Worm (Caenorhabditis elegans): Measurements from ENCODE around the gene kynu-1.

The kynu-1 gene

DNA sequence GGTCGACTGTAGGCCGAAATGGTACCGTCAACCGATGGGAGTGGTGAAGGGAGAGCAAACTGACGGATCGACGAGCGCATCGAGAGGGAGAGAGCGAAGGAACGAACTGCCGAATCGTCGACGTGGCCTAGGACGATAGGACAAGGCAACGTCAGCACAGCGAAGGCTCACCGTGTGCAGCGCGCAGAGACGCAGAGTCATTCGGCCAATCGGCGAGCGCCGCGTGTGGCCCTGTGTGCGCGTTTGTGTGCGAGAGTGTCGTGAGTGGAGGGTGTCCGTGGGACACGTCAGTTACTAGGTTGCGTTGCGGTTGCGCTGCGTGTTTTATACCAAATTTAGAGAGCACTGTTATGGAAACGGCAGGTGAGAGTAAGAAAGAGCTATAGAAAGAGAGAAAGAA is 17.2 kb downstream of the kynu-1 start, which contains the start of gene hsp-3 (continued):
- peak; percentile 82; the same call in 1 of the 2 replicates for TF ChIP-seq egl-18 (GFP tag; IDR thresholded peaks at IDR 0.05)
- no peak for TF ChIP-seq snpc-3.4 (tag; optimal IDR thresholded peaks at IDR 0.05)
- no peak for TF ChIP-seq ama-1 (optimal IDR thresholded peaks at IDR 0.05)
- no peak for TF ChIP-seq ama-1 (GFP tag; optimal IDR thresholded peaks at IDR 0.05)
- TF ChIP-seq xnd-1 (tag; optimal IDR thresholded peaks at IDR 0.05): no peak
- TF ChIP-seq K12H6.12 (tag; optimal IDR thresholded peaks at IDR 0.05): peak; percentile 98
- TF ChIP-seq attf-3 (GFP tag; conservative IDR thresholded peaks at IDR 0.05): 0 out of 2 replicates have a peak, but pooled peaks have one; percentile 15
- TF ChIP-seq chd-7 (tag; optimal IDR thresholded peaks at IDR 0.05): peak; percentile 96
- no peak for TF ChIP-seq mxl-1 (tag; optimal IDR thresholded peaks at IDR 0.05)
- peak; percentile 59 for TF ChIP-seq nhr-179 (tag; optimal IDR thresholded peaks at IDR 0.05)
- peak; percentile 13; the same call in 1 of the 2 replicates for TF ChIP-seq F33H1.4 (GFP tag; IDR thresholded peaks at IDR 0.05)
- no peak for TF ChIP-seq ceh-91 (GFP tag; IDR thresholded peaks at IDR 0.05)
- no peak for TF ChIP-seq F49E8.2 (tag; optimal IDR thresholded peaks at IDR 0.05; ENCODE audit: insufficient read depth)
- no peak for TF ChIP-seq ceh-100 (GFP tag; IDR thresholded peaks at IDR 0.05)
- TF ChIP-seq tlf-1 (GFP tag; optimal IDR thresholded peaks at IDR 0.05): peak; percentile 94
- TF ChIP-seq fkh-3 (tag; optimal IDR thresholded peaks at IDR 0.05): peak; percentile 31
- TF ChIP-seq snpc-4 (GFP tag; optimal IDR thresholded peaks at IDR 0.05): no peak
- TF ChIP-seq snpc-4 (tag; optimal IDR thresholded peaks at IDR 0.05): peak in 3 of 4 experiments; percentile 60 to 82 (median 78)
- TF ChIP-seq bed-1 (GFP tag; IDR thresholded peaks at IDR 0.05): no peak
- TF ChIP-seq ztf-18 (tag; optimal IDR thresholded peaks at IDR 0.05): peak; percentile 74
- TF ChIP-seq attf-6 (GFP tag; IDR thresholded peaks at IDR 0.05): no peak
- peak; percentile 65 for TF ChIP-seq die-1 (tag; optimal IDR thresholded peaks at IDR 0.05)
- TF ChIP-seq egl-44 (GFP tag; IDR thresholded peaks at IDR 0.05): peak; percentile 92
- TF ChIP-seq unc-62 (GFP tag; optimal IDR thresholded peaks at IDR 0.05): peak; percentile 86
- peak; percentile 49 for TF ChIP-seq ZK185.1 (tag; optimal IDR thresholded peaks at IDR 0.05; ENCODE audit: poor library complexity, severe bottlenecking)
- TF ChIP-seq hlh-12 (tag; optimal IDR thresholded peaks at IDR 0.05): no peak
- TF ChIP-seq bed-2 (GFP tag; IDR thresholded peaks at IDR 0.05): peak; percentile 72; the same call in 1 of the 2 replicates
- peak; percentile 100 for TF ChIP-seq nhr-80 (tag; optimal IDR thresholded peaks at IDR 0.05)
- TF ChIP-seq lin-26 (GFP tag; IDR thresholded peaks at IDR 0.05): peak; percentile 90
- TF ChIP-seq D2030.7 (GFP tag; IDR thresholded peaks at IDR 0.05): 0 out of 2 replicates have a peak, but pooled peaks have one; percentile 31
- no peak for TF ChIP-seq dpl-1 (GFP tag; optimal IDR thresholded peaks at IDR 0.05)
- TF ChIP-seq ztf-28 (GFP tag; IDR thresholded peaks at IDR 0.05): 0 out of 2 replicates have a peak, but pooled peaks have one; percentile 62
- no peak for TF ChIP-seq lag-1 (GFP tag; IDR thresholded peaks at IDR 0.05)
- peak; percentile 33 for TF ChIP-seq B0261.1 (tag; optimal IDR thresholded peaks at IDR 0.05)
- no peak for TF ChIP-seq madf-6 (GFP tag; IDR thresholded peaks at IDR 0.05)

DNA sequence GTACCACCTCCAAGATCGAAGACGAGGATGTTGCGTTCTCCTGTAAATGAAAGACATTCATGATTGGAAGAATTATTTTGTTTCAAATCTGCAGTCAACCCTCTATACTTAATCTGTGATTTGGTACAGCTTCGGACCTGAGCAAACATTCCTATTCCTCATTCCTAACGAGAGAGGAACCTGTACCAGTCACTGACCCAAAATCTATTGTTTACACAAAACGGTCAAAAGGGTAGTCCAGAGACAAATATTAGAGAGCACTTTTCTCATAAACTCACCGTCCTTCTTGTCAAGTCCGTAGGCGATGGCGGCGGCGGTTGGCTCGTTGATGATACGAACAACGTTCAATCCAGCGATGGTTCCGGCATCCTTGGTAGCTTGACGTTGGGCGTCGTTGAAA is 18.4 kb downstream of the kynu-1 start:
- no peak for TF ChIP-seq F10E7.11 (tag; optimal IDR thresholded peaks at IDR 0.05)
- TF ChIP-seq Y53F4B.3 (GFP tag; IDR thresholded peaks at IDR 0.05): no peak
- TF ChIP-seq ztf-6 (GFP tag; IDR thresholded peaks at IDR 0.05): no peak
- TF ChIP-seq ceh-91 (GFP tag; IDR thresholded peaks at IDR 0.05): no peak
- TF ChIP-seq dpff-1 (tag; optimal IDR thresholded peaks at IDR 0.05): no peak
- no peak for TF ChIP-seq cebp-1 (GFP tag; IDR thresholded peaks at IDR 0.05)
- TF ChIP-seq cebp-1 (tag; optimal IDR thresholded peaks at IDR 0.05): no peak
- no peak for TF ChIP-seq B0035.1 (tag; optimal IDR thresholded peaks at IDR 0.05)
- TF ChIP-seq F57C9.4 (tag; optimal IDR thresholded peaks at IDR 0.05): no peak
- no peak for TF ChIP-seq attf-3 (GFP tag; conservative IDR thresholded peaks at IDR 0.05)
- no peak for TF ChIP-seq egrh-3 (GFP tag; IDR thresholded peaks at IDR 0.05)
- no peak for TF ChIP-seq sptf-2 (GFP tag; optimal IDR thresholded peaks at IDR 0.05)
- TF ChIP-seq attf-5 (GFP tag; optimal IDR thresholded peaks at IDR 0.05): no peak
- no peak for TF ChIP-seq fkh-3 (tag; optimal IDR thresholded peaks at IDR 0.05)
- TF ChIP-seq lin-40 (tag; optimal IDR thresholded peaks at IDR 0.05): no peak
- TF ChIP-seq madf-10 (tag; optimal IDR thresholded peaks at IDR 0.05): no peak
- TF ChIP-seq K12H6.12 (tag; optimal IDR thresholded peaks at IDR 0.05): no peak
- no peak for TF ChIP-seq D2030.7 (GFP tag; IDR thresholded peaks at IDR 0.05)
- no peak for TF ChIP-seq ceh-100 (GFP tag; IDR thresholded peaks at IDR 0.05)

Data from whole organism, young adult.